Fruit fly (Drosophila melanogaster) whole organism, pupa: Measurements from ENCODE around the gene CG32281.

Experiments used
- CG10348 ChIP-seq: fragments of 200-800 bp; sonication (Bioruptor generic); IDR thresholded peaks from 2 replicates; pipeline ENCODE4 v1.3.6; 2022; ENCODE audit warnings: missing biosample characterization, missing genetic modification characterization
- CG12605 ChIP-seq: fragments of 200-800 bp; sonication (Bioruptor generic); IDR thresholded peaks from 2 replicates; pipeline ENCODE4 v1.3.6; 2022; ENCODE audit warnings: missing biosample characterization, missing genetic modification characterization
- CG13204 ChIP-seq: fragments of 200-800 bp; sonication (Bioruptor generic); optimal IDR thresholded peaks from 2 replicates; lab custom pipeline; 2018; ENCODE audit warnings: missing biosample characterization, mild to moderate bottlenecking, missing genetic modification characterization, moderate library complexity
- CG14655 ChIP-seq: fragments of 200-800 bp; sonication (Bioruptor generic); optimal IDR thresholded peaks from 3 replicates; lab custom pipeline; 2017; ENCODE audit warnings: mild to moderate bottlenecking, missing biosample characterization, missing genetic modification reagents, missing genetic modification characterization
- CG15710 ChIP-seq: fragments of 200-800 bp; sonication (Bioruptor generic); optimal IDR thresholded peaks from 2 replicates; lab custom pipeline; 2018; ENCODE audit warnings: missing biosample characterization, mild to moderate bottlenecking, missing genetic modification characterization, moderate library complexity
- CG17806 ChIP-seq: fragments of 200-800 bp; sonication (Bioruptor generic); optimal IDR thresholded peaks from 2 replicates; lab custom pipeline; 2018; ENCODE audit warnings: missing biosample characterization, mild to moderate bottlenecking, missing genetic modification characterization, moderate library complexity
- CG32121 ChIP-seq: fragments of 200-800 bp; sonication (Bioruptor generic); IDR thresholded peaks from 2 replicates; pipeline ENCODE4 v1.3.6; 2022; ENCODE audit warnings: missing biosample characterization, missing genetic modification characterization
- CG34367 ChIP-seq: fragments of 200-800 bp; sonication (Bioruptor generic); optimal IDR thresholded peaks from 2 replicates; lab custom pipeline; 2018; ENCODE audit warnings: missing biosample characterization, mild to moderate bottlenecking, missing genetic modification characterization
- CG4496 ChIP-seq: fragments of 200-800 bp; sonication (Bioruptor generic); IDR thresholded peaks from 3 replicates; pipeline ENCODE4 v1.3.6; 2022; ENCODE audit warnings: missing biosample characterization, missing genetic modification characterization
- CG8159 ChIP-seq: fragments of 200-800 bp; sonication (Bioruptor generic); optimal IDR thresholded peaks from 3 replicates; lab custom pipeline; 2018; ENCODE audit warnings: missing biosample characterization, mild to moderate bottlenecking, missing genetic modification characterization, moderate library complexity
- CG8301 ChIP-seq: fragments of 200-800 bp; sonication (Bioruptor generic); optimal IDR thresholded peaks from 2 replicates; lab custom pipeline; 2018; ENCODE audit warnings: missing biosample characterization, mild to moderate bottlenecking, missing genetic modification characterization
- CG9948 ChIP-seq: fragments of 200-800 bp; sonication (Bioruptor generic); optimal IDR thresholded peaks from 2 replicates; lab custom pipeline; 2018; ENCODE audit warnings: missing biosample characterization, mild to moderate bottlenecking, missing genetic modification characterization, moderate library complexity
- D1 ChIP-seq: fragments of 200-800 bp; sonication (Bioruptor generic); optimal IDR thresholded peaks from 2 replicates; lab custom pipeline; 2018; ENCODE audit warnings: missing biosample characterization, mild to moderate bottlenecking, missing genetic modification characterization, moderate library complexity
- EcR ChIP-seq: fragments of 200-800 bp; sonication (Bioruptor generic); optimal IDR thresholded peaks from 3 replicates; lab custom pipeline; 2019; ENCODE audit warnings: missing biosample characterization, missing genetic modification characterization, mild to moderate bottlenecking, moderate library complexity, missing genetic modification reagents
- Ets98B ChIP-seq: fragments of 200-800 bp; sonication (Bioruptor generic); IDR thresholded peaks from 2 replicates; pipeline ENCODE4 v1.3.6; 2022; ENCODE audit warnings: missing biosample characterization, missing genetic modification characterization
- Pif1A ChIP-seq: fragments of 200-800 bp; sonication (Bioruptor generic); optimal IDR thresholded peaks from 3 replicates; lab custom pipeline; 2016; ENCODE audit warnings: missing biosample characterization, missing genetic modification characterization
- Pif1B ChIP-seq: fragments of 200-800 bp; sonication (Bioruptor generic); optimal IDR thresholded peaks from 3 replicates; lab custom pipeline; 2016; ENCODE audit warnings: missing biosample characterization, missing genetic modification characterization
- Snoo ChIP-seq: fragments of 200-800 bp; sonication (Bioruptor generic); optimal IDR thresholded peaks from 3 replicates; lab custom pipeline; 2017; ENCODE audit warnings: missing biosample characterization, mild to moderate bottlenecking, missing genetic modification characterization, inconsistent platforms
- fd96Ca ChIP-seq: fragments of 200-800 bp; sonication (Bioruptor generic); IDR thresholded peaks from 3 replicates; pipeline ENCODE4 v1.3.6; 2022; ENCODE audit warnings: missing biosample characterization, missing genetic modification characterization
- gl ChIP-seq: fragments of 200-800 bp; sonication (Bioruptor generic); optimal IDR thresholded peaks from 2 replicates; lab custom pipeline; 2018; ENCODE audit warnings: missing biosample characterization, mild to moderate bottlenecking, missing genetic modification characterization
- rn ChIP-seq: fragments of 200-800 bp; sonication (Bioruptor generic); IDR thresholded peaks from 2 replicates; pipeline ENCODE4 v1.3.6; 2022; ENCODE audit warnings: missing biosample characterization, missing genetic modification characterization

CG32281 gene

dm6 chr3L:3178530-3179096 lies 9.4 kb downstream of the CG32281 start, which contains the start of the genes MnM and Girdin:
Gene MnM (minus strand): TSS chr3L:3178580.
Gene Girdin (plus strand): TSS chr3L:3178930.
- TF ChIP-seq CG32121: peak; percentile 35; the same call in 1 of the 2 replicates
- TF ChIP-seq fd96Ca (GFP tag; lab: Robert Waterston, UW): 0 out of 3 replicates have a peak, but pooled peaks have one; percentile 53
- TF ChIP-seq D1 (tag; lab: Kevin White, UChicago): no peak
- TF ChIP-seq CG10348 (GFP tag; lab: Robert Waterston, UW): peak; percentile 16; the same call in 1 of the 2 replicates
- peak; percentile 7 for TF ChIP-seq EcR
- no peak for TF ChIP-seq rn (GFP tag; lab: Robert Waterston, UW)

dm6 chr3L:3179474-3179873 lies 10.3 kb downstream of the CG32281 start:
- TF ChIP-seq Ets98B (peak; percentile 92), gl (peak; percentile 89), CG14655 (GFP tag; lab: Kevin White, UChicago) (no peak), Snoo (tag; lab: Kevin White, UChicago) (peak; percentile 92), CG8301 (tag; lab: Kevin White, UChicago) (peak; percentile 94), fd96Ca (GFP tag; lab: Robert Waterston, UW) (peak; percentile 92), EcR (peak; percentile 98), CG17806 (tag; lab: Kevin White, UChicago) (peak; percentile 93), CG32121 (peak; percentile 81), CG12605 (GFP tag; lab: Robert Waterston, UW) (peak; percentile 91), CG8159 (tag; lab: Kevin White, UChicago) (peak; percentile 95), CG9948 (peak; percentile 93), rn (GFP tag; lab: Robert Waterston, UW) (peak; percentile 78), CG34367 (peak; percentile 89), Pif1B (peak; percentile 92), CG15710 (tag; lab: Kevin White, UChicago) (peak; percentile 93), D1 (tag; lab: Kevin White, UChicago) (no peak), Pif1A (GFP tag; lab: Kevin White, UChicago) (no peak), CG4496 (GFP tag; lab: Robert Waterston, UW) (peak; percentile 95), CG13204 (GFP tag; lab: Kevin White, UChicago) (peak; percentile 87), CG10348 (GFP tag; lab: Robert Waterston, UW) (peak; percentile 19; the same call in 1 of the 2 replicates)

dm6 chr3L:3184104-3184503 lies 14.9 kb downstream of the CG32281 start, which contains the start of gene CG42494:
Gene CG42494 (plus strand): TSS chr3L:3184404.
- TF ChIP-seq CG8159 (tag; lab: Kevin White, UChicago) (no peak), D1 (tag; lab: Kevin White, UChicago) (no peak), CG34367 (no peak), CG9948 (no peak), fd96Ca (GFP tag; lab: Robert Waterston, UW) (no peak), Pif1A (GFP tag; lab: Kevin White, UChicago) (no peak), CG12605 (GFP tag; lab: Robert Waterston, UW) (no peak), Ets98B (no peak), CG13204 (GFP tag; lab: Kevin White, UChicago) (no peak), gl (no peak), CG10348 (GFP tag; lab: Robert Waterston, UW) (no peak), Pif1B (no peak), CG32121 (no peak), CG4496 (GFP tag; lab: Robert Waterston, UW) (no peak)

- no peak for TF ChIP-seq Ets98B
- TF ChIP-seq rn (GFP tag; lab: Robert Waterston, UW): no peak
- no peak for TF ChIP-seq Pif1B
- no peak for TF ChIP-seq CG8159 (tag; lab: Kevin White, UChicago)
- no peak for TF ChIP-seq Pif1A (GFP tag; lab: Kevin White, UChicago)
- TF ChIP-seq CG34367: no peak
- no peak for TF ChIP-seq CG4496 (GFP tag; lab: Robert Waterston, UW)
- no peak for TF ChIP-seq CG15710 (tag; lab: Kevin White, UChicago)
- TF ChIP-seq CG13204 (GFP tag; lab: Kevin White, UChicago): no peak
- no peak for TF ChIP-seq CG12605 (GFP tag; lab: Robert Waterston, UW)
- TF ChIP-seq CG10348 (GFP tag; lab: Robert Waterston, UW): no peak
- no peak for TF ChIP-seq CG9948
- TF ChIP-seq, all 21 proteins: peak for 0
Measured at dm6 chr3L:3186364-3186763, 17.2 kb downstream of the CG32281 start, which contains the start of gene CG32284. Gene CG32284 (plus strand): TSS chr3L:3186664.

- no peak for TF ChIP-seq rn (GFP tag; lab: Robert Waterston, UW)
- no peak for TF ChIP-seq CG8159 (tag; lab: Kevin White, UChicago)
- no peak for TF ChIP-seq CG9948
- no peak for TF ChIP-seq D1 (tag; lab: Kevin White, UChicago)
- TF ChIP-seq CG8301 (tag; lab: Kevin White, UChicago): no peak
- no peak for TF ChIP-seq CG17806 (tag; lab: Kevin White, UChicago)
- no peak for TF ChIP-seq CG4496 (GFP tag; lab: Robert Waterston, UW)
- TF ChIP-seq Pif1A (GFP tag; lab: Kevin White, UChicago): no peak
- no peak for TF ChIP-seq CG12605 (GFP tag; lab: Robert Waterston, UW)
- TF ChIP-seq Snoo (tag; lab: Kevin White, UChicago): no peak
- no peak for TF ChIP-seq CG32121
- no peak for TF ChIP-seq EcR
- no peak for TF ChIP-seq CG10348 (GFP tag; lab: Robert Waterston, UW)
- TF ChIP-seq CG15710 (tag; lab: Kevin White, UChicago): no peak
- TF ChIP-seq CG13204 (GFP tag; lab: Kevin White, UChicago): no peak
- TF ChIP-seq gl: no peak
- TF ChIP-seq CG14655 (GFP tag; lab: Kevin White, UChicago): no peak
- TF ChIP-seq fd96Ca (GFP tag; lab: Robert Waterston, UW): no peak
- no peak for TF ChIP-seq CG34367
- TF ChIP-seq, all 21 proteins: peak for 0
Measured at dm6 chr3L:3187263-3187662, 18.1 kb downstream of the CG32281 start, which contains the start of gene CG14957. Gene CG14957 (plus strand): TSS chr3L:3187563.
